Worm (Caenorhabditis elegans) whole organism, L4 larva: ENCODE measurements around the gene fcho-1.

ENCODE experiments used
- aly-2 ChIP-seq: sonication (generic microtip); optimal IDR thresholded peaks from 2 replicates; lab custom pipeline; 2018; ENCODE audit warnings: missing biosample characterization, missing genetic modification characterization
- ama-1 ChIP-seq: fragments of 150-350 bp; optimal IDR thresholded peaks from 2 replicates; lab custom pipeline; 2014; ENCODE audit warnings: inconsistent platforms, mixed read lengths
- cey-2 ChIP-seq: sonication (generic microtip); optimal IDR thresholded peaks from 3 replicates; lab custom pipeline; 2017; ENCODE audit warnings: missing genetic modification characterization, mild to moderate bottlenecking, missing compliant biosample characterization, antibody characterized with exemption, borderline replicate concordance; ENCODE audit not compliant: insufficient read depth
- fos-1 ChIP-seq: fragments of 150-350 bp; optimal IDR thresholded peaks from 2 replicates; lab custom pipeline; 2014; ENCODE audit warnings: missing biosample characterization, missing genetic modification characterization
- gei-8 ChIP-seq: fragments of 200-800 bp; sonication (Bioruptor generic); optimal IDR thresholded peaks from 2 replicates; lab custom pipeline; 2018; ENCODE audit warnings: mild to moderate bottlenecking, missing genetic modification characterization, missing compliant biosample characterization
- skn-1 ChIP-seq: fragments of 150-350 bp; optimal IDR thresholded peaks from 2 replicates; lab custom pipeline; 2014; ENCODE audit warnings: missing biosample characterization, missing genetic modification characterization
- snpc-4 ChIP-seq: fragments of 150-350 bp; optimal IDR thresholded peaks from 2 replicates; lab custom pipeline; 2014; ENCODE audit warnings: missing biosample characterization, missing genetic modification characterization
- zag-1 ChIP-seq: fragments of 150-350 bp; optimal IDR thresholded peaks from 2 replicates; lab custom pipeline; 2014; ENCODE audit warnings: missing biosample characterization, missing genetic modification characterization

DNA sequence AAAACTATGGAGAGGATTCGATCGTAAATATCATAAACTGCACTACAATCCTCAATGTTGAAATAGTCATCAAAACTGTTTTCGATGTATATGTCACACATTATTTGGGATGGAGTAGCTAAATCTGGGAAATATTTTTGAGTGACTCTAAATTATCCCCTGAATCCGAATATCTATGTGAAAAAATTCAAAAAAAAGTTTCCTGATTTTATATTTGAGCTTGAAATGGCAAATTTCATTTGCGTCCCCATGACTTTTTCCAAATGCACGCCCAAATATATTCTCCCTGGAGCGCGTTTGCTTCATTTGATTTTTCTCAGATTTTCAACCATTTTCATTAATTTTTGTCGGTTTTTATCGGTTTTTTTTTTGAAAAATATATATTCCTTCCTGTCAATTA is 17.2 kb upstream of the fcho-1 start, which contains the start of gene srz-64:
- TF ChIP-seq ama-1 (lab: Kevin White, UChicago) (no peak), fos-1 (tag; lab: Kevin White, UChicago) (no peak), skn-1 (no peak), aly-2 (tag; lab: Kevin White, UChicago) (no peak), snpc-4 (no peak), cey-2 (no peak), gei-8 (GFP tag; lab: Kevin White, UChicago) (no peak), zag-1 (tag; lab: Kevin White, UChicago) (no peak)
